Worm (Caenorhabditis elegans) whole organism, midembryonic: ENCODE measurements around the gene Y55F3BL.4.
"Not testable (repeated sequence)": the region's sequence is repeated elsewhere in the genome, so short reads cannot be mapped to it uniquely, and the experiment has no call there.

Source experiments
- T22C8.4 ChIP-seq: fragments of 200-800 bp; sonication (Bioruptor generic); IDR thresholded peaks from 2 replicates; pipeline ENCODE4 v1.3.6; 2022; ENCODE audit warnings: missing genetic modification characterization, missing compliant biosample characterization
- cog-1 ChIP-seq: sonication (generic microtip); optimal IDR thresholded peaks from 2 replicates; lab custom pipeline; 2016; ENCODE audit warnings: missing genetic modification characterization, missing compliant biosample characterization
- flt-1 ChIP-seq: fragments of 200-800 bp; sonication (Bioruptor generic); IDR thresholded peaks from 2 replicates; pipeline ENCODE4 v1.3.6; 2022; ENCODE audit warnings: missing genetic modification characterization, missing compliant biosample characterization
- klf-2 ChIP-seq: fragments of 200-800 bp; sonication (Bioruptor generic); conservative IDR thresholded peaks from 2 replicates; pipeline ENCODE4 v1.3.6; 2022; ENCODE audit warnings: missing genetic modification reagents, missing genetic modification characterization, missing compliant biosample characterization
- med-1 ChIP-seq: sonication (generic microtip); optimal IDR thresholded peaks from 2 replicates; lab custom pipeline; 2017; ENCODE audit warnings: missing genetic modification characterization, mild to moderate bottlenecking, missing compliant biosample characterization, antibody characterized with exemption, missing genetic modification reagents; ENCODE audit not compliant: insufficient read depth
- ref-1 ChIP-seq: fragments of 200-800 bp; sonication (Bioruptor generic); conservative IDR thresholded peaks from 2 replicates; pipeline ENCODE4 v1.3.6; 2022; ENCODE audit warnings: missing genetic modification reagents, missing genetic modification characterization, missing compliant biosample characterization
- tab-1 ChIP-seq: fragments of 200-800 bp; sonication (Bioruptor generic); IDR thresholded peaks from 2 replicates; pipeline ENCODE4 v1.3.6; 2022; ENCODE audit warnings: missing genetic modification characterization, missing compliant biosample characterization
- ztf-23 ChIP-seq: fragments of 200-800 bp; sonication (Bioruptor generic); IDR thresholded peaks from 2 replicates; pipeline ENCODE4 v1.3.6; 2022; ENCODE audit warnings: missing genetic modification reagents, missing genetic modification characterization, missing compliant biosample characterization
- ztf-29 ChIP-seq: fragments of 200-800 bp; sonication (Bioruptor generic); IDR thresholded peaks from 2 replicates; pipeline ENCODE4 v1.3.6; 2022; ENCODE audit warnings: missing genetic modification reagents, missing genetic modification characterization, missing compliant biosample characterization

Y55F3BL.4 gene

DNA sequence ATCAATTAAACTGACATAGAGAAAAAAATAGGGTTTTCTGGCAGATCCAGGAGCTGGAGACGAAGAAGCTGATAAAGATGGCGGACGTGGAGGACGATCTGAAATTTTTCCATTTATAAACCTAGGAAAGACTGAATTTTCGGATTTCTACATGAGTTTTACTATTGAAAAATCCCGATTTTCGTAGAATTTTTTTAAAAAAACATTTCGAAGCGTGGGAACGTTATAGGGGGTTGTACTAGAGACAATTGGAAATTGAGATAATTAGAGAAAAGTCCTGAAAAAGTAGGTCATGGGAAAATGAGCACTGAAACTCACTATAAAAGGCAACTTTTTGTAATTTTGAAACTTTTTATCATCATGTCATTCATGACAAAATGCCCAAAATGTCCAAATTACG, 33.8 kb upstream of the Y55F3BL.4 start, which contains the start of gene F56B3.9:
Gene F56B3.9, plus strand, starts transcription at position 301 of the 400 bp plus-strand sequence.
- TF ChIP-seq ztf-23 (GFP tag; lab: Robert Waterston, UW); cog-1 (tag; lab: Kevin White, UChicago); T22C8.4 (GFP tag; lab: Robert Waterston, UW): not testable (repeated sequence)

DNA sequence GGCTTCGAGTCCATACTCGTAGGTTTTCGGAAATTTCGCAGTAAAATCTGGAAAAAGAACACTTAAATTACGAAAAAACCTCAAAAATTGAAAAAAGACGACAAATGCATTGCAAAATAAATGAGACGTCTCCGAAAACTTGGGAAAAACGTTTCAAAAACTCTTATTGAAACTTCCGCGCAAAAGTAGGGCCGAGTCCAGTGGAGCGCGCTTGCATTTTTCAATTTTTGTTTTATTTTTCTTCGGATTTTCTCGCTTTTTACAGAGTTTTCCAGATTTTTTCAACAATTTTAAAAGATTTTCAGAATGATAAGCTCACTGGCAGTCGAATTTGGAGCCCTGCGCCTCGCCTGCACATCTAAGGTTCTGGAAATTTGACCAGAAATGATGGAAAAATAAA, 32.0 kb upstream of the Y55F3BL.4 start, which contains the start of gene mrpl-2:
Gene mrpl-2, plus strand, starts transcription at position 307 of the 400 bp plus-strand sequence.
- no peak for TF ChIP-seq cog-1 (tag; lab: Kevin White, UChicago)

DNA sequence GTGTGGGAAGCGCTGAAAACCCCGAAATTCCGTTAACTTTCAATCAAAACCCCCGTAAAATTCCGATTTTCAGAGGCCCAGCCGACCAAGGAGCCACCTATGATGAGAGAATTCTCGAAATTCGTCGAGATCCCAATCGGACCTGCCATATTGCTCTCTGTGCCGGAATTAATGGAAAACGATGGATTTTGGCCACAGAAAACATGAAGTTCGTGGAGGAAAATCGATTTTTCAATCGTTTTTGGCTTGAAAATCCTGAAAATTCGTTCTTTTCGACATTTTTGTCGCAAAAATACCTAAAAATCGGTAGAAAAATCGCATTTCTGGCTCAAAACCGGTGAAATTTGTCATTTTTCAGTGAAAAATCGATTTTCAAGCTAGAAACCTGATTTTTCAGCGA, 31.3 kb upstream of the Y55F3BL.4 start:
- TF ChIP-seq flt-1 (no peak), ztf-23 (GFP tag; lab: Robert Waterston, UW) (no peak), ref-1 (GFP tag; lab: Robert Waterston, UW) (no peak), med-1 (GFP tag; lab: Kevin White, UChicago) (no peak), klf-2 (no peak), ztf-29 (GFP tag; lab: Robert Waterston, UW) (no peak)

DNA sequence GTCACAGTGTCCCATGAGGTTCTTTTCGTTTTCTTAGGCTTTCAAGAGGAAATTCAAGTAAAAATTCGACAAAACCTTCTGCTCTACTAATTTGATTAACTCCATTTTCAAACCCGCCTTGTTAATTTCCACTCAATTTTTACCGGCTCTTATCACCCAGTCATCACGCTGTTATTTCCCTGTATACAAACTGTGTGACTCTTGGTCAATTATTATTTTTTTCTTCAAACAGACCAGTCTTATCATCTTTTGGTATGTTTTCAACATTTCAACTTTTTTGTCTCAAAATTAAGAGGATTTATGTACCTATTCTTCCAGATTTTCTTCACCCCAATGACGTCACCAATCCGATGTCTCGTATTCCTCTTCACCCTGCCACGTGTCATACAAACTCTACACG, 26.4 kb upstream of the Y55F3BL.4 start, which contains the start of gene ugt-52:
Gene ugt-52, plus strand, starts transcription at position 301 of the 400 bp plus-strand sequence.
- no peak for TF ChIP-seq klf-2
- TF ChIP-seq cog-1 (tag; lab: Kevin White, UChicago), result no peak
- TF ChIP-seq T22C8.4 (GFP tag; lab: Robert Waterston, UW), result no peak
- TF ChIP-seq flt-1, result no peak
- no peak for TF ChIP-seq ztf-29 (GFP tag; lab: Robert Waterston, UW)

DNA sequence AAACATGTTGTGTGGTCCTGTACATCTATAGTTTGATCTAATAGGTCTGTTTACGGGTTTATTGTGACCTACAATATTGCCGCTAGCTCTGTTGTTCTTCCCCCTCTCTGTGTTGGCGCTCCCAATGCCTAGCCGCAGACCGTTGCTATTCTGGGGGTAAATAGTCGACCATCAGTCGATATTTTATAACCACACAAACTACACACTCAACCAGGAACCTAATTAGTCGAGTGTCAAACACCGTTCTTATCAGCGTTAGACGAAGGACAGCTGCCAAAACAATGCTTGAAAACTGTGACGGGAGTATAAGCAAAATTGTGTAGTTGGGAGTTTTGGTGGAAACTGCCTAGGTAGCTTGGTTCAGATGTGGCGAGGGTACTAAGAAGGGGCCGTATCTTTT, 22.5 kb upstream of the Y55F3BL.4 start:
- TF ChIP-seq T22C8.4 (GFP tag; lab: Robert Waterston, UW), result no peak
- TF ChIP-seq med-1 (GFP tag; lab: Kevin White, UChicago), result no peak
- TF ChIP-seq ref-1 (GFP tag; lab: Robert Waterston, UW), result no peak
- no peak for TF ChIP-seq flt-1
- no peak for TF ChIP-seq klf-2
- TF ChIP-seq tab-1 (GFP tag; lab: Robert Waterston, UW), result no peak
- no peak for TF ChIP-seq cog-1 (tag; lab: Kevin White, UChicago)
- no peak for TF ChIP-seq ztf-23 (GFP tag; lab: Robert Waterston, UW)
- TF ChIP-seq ztf-29 (GFP tag; lab: Robert Waterston, UW), result no peak

DNA sequence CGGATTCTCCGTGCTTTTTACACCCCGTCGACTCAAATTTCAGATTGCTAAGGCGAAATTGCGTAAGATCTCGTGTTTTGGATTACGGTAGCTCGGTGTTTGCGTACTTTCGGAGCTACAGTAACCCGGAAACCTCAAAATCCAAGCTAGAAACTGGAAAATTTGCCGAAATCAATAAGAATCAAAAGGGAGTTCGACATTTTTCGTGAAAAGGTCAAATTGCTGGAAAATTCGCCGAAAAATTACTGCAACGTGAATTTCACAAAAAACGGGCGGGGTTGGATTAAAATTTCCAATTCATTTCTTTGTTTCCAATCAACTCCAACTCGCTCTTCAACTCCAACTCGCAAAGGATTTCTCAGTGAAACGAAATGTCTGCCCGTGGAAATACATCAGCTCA, 17.1 kb upstream of the Y55F3BL.4 start, which contains the start of gene F56B3.6:
Gene F56B3.6, plus strand, starts transcription at position 301 of the 400 bp plus-strand sequence.
- no peak for TF ChIP-seq ztf-29 (GFP tag; lab: Robert Waterston, UW)
- TF ChIP-seq cog-1 (tag; lab: Kevin White, UChicago), result no peak
- TF ChIP-seq tab-1 (GFP tag; lab: Robert Waterston, UW), result no peak
- no peak for TF ChIP-seq T22C8.4 (GFP tag; lab: Robert Waterston, UW)
- TF ChIP-seq med-1 (GFP tag; lab: Kevin White, UChicago), result no peak
- TF ChIP-seq ztf-23 (GFP tag; lab: Robert Waterston, UW), result no peak
- no peak for TF ChIP-seq ref-1 (GFP tag; lab: Robert Waterston, UW)
- no peak for TF ChIP-seq klf-2
- no peak for TF ChIP-seq flt-1

DNA sequence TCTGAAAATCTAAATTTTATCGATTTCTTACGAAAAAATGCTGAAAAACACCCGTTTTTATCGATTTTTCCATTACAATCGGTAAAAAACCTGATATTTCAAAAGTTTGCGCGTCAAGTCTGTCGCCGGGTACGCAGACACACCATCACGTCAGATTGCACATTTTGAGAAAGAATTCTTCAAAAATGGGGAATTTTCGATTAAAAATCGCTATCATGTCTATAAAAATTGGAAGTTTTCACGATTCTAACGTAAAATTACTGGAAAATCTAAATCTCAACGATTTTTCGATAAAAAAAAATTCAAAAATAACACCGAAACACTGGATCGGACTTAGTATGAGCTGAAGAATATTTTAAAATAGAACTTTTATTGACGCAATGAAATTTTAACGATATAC, 10.6 kb upstream of the Y55F3BL.4 start, which contains the start of gene F56B3.4:
Gene F56B3.4, minus strand, starts transcription at position 1 of the 400 bp plus-strand sequence.
- TF ChIP-seq ref-1 (GFP tag; lab: Robert Waterston, UW), result no peak
- no peak for TF ChIP-seq ztf-23 (GFP tag; lab: Robert Waterston, UW)
- no peak for TF ChIP-seq ztf-29 (GFP tag; lab: Robert Waterston, UW)
- TF ChIP-seq cog-1 (tag; lab: Kevin White, UChicago), result no peak
- no peak for TF ChIP-seq klf-2
- TF ChIP-seq T22C8.4 (GFP tag; lab: Robert Waterston, UW), result no peak
- no peak for TF ChIP-seq flt-1

DNA sequence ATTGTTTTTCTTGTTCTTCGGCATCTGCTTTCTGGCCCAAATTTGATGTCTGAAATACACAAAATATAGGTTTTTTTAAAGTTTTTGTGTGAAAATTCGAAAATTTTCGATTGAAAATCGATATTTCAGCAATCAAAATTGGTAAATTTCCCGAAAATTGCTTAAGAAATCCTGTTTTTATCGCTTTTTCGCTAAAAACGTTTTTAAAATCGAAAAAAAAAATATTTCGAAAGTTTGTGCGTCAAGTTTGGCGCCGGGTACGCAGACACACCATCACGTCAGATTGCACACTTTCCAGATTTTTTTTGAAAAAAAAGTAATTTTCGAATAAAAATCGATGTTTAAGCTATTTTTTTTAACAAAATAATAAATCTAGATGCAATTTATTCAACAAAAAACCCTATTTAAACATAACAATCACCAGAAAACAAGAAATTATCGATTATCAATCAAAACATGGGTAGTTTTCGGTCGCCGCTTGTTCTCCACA, 9.5 kb upstream of the Y55F3BL.4 start, which contains the start of gene skr-18:
Gene skr-18, minus strand, starts transcription at position 51 of the 490 bp plus-strand sequence.
- TF ChIP-seq ztf-29 (GFP tag; lab: Robert Waterston, UW) (no peak), med-1 (GFP tag; lab: Kevin White, UChicago) (no peak), ztf-23 (GFP tag; lab: Robert Waterston, UW) (no peak), T22C8.4 (GFP tag; lab: Robert Waterston, UW) (no peak), ref-1 (GFP tag; lab: Robert Waterston, UW) (no peak), cog-1 (tag; lab: Kevin White, UChicago) (no peak), tab-1 (GFP tag; lab: Robert Waterston, UW) (no peak), klf-2 (no peak), flt-1 (no peak)

DNA sequence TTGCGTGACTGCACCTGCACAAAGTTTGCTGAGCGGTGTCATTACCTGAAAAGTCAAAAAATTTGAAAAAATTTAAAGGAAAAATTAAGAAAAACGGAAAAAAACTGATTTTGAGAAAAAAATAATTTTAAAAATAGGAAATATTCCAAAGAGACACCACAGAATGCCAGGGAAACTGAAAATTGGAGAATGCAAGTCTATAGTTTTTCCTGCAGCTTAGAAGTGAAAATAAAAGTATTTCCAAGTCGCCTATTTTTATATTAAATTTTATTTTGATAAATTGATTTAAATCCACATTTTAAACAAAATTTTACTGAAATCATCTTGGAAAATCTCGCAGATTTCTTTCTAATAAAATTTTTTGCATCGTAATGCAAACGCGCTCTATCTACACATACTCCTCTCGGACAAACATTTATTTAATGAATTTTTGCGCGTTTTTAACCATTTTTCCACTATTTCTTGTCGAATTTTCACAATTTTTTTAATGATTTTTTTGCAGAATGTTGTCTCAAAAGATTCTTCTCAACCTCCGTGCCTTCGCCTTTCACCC, 8.3 kb upstream of the Y55F3BL.4 start, which contains the start of the genes F56B3.11 and ech-5:
Gene F56B3.11, minus strand, starts transcription at position 51 of the 553 bp plus-strand sequence.
Gene ech-5, plus strand, starts transcription at position 503 of the 553 bp plus-strand sequence.
- TF ChIP-seq ztf-29 (GFP tag; lab: Robert Waterston, UW) (no peak; the same call in 1 of the 2 replicates), cog-1 (tag; lab: Kevin White, UChicago) (peak; percentile 87), klf-2 (peak; percentile 81), T22C8.4 (GFP tag; lab: Robert Waterston, UW) (no peak), ztf-23 (GFP tag; lab: Robert Waterston, UW) (peak; percentile 79), ref-1 (GFP tag; lab: Robert Waterston, UW) (no peak), flt-1 (peak; percentile 44; the same call in 1 of the 2 replicates)

DNA sequence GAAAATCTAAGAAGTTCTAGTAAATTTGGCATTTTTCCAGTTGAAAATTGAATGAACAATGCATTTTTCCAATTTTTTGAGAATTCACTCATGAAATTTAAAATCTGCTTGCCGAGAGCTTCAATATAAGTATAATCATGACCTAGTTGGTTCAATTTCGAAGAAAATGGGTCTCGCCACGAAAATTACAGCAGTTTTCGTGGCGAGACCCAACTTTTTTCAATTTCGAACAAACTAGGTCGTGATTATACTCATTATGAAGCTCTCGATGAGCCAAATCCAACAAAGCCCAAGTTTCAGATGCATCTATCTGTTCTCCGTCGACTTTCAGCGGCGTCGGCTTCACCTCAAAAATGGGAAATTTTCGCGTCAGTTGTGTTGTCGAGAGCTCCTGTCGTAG, 4.4 kb upstream of the Y55F3BL.4 start, which contains the start of gene mrpl-46:
Gene mrpl-46, plus strand, starts transcription at position 301 of the 400 bp plus-strand sequence.
- no peak for TF ChIP-seq klf-2
